Worm (Caenorhabditis elegans) whole organism, midembryonic: ENCODE data around the gene zipt-3.

ENCODE experiments used
- T22C8.4 ChIP-seq: fragments of 200-800 bp; sonication (Bioruptor generic); IDR thresholded peaks from 2 replicates; pipeline ENCODE4 v1.3.6; 2022; ENCODE audit warnings: missing genetic modification characterization, missing compliant biosample characterization
- cog-1 ChIP-seq: sonication (generic microtip); optimal IDR thresholded peaks from 2 replicates; lab custom pipeline; 2016; ENCODE audit warnings: missing genetic modification characterization, missing compliant biosample characterization
- flt-1 ChIP-seq: fragments of 200-800 bp; sonication (Bioruptor generic); IDR thresholded peaks from 2 replicates; pipeline ENCODE4 v1.3.6; 2022; ENCODE audit warnings: missing genetic modification characterization, missing compliant biosample characterization
- klf-2 ChIP-seq: fragments of 200-800 bp; sonication (Bioruptor generic); conservative IDR thresholded peaks from 2 replicates; pipeline ENCODE4 v1.3.6; 2022; ENCODE audit warnings: missing genetic modification reagents, missing genetic modification characterization, missing compliant biosample characterization
- med-1 ChIP-seq: sonication (generic microtip); optimal IDR thresholded peaks from 2 replicates; lab custom pipeline; 2017; ENCODE audit warnings: missing genetic modification characterization, mild to moderate bottlenecking, missing compliant biosample characterization, antibody characterized with exemption, missing genetic modification reagents; ENCODE audit not compliant: insufficient read depth
- ref-1 ChIP-seq: fragments of 200-800 bp; sonication (Bioruptor generic); conservative IDR thresholded peaks from 2 replicates; pipeline ENCODE4 v1.3.6; 2022; ENCODE audit warnings: missing genetic modification reagents, missing genetic modification characterization, missing compliant biosample characterization
- tab-1 ChIP-seq: fragments of 200-800 bp; sonication (Bioruptor generic); IDR thresholded peaks from 2 replicates; pipeline ENCODE4 v1.3.6; 2022; ENCODE audit warnings: missing genetic modification characterization, missing compliant biosample characterization
- ztf-29 ChIP-seq: fragments of 200-800 bp; sonication (Bioruptor generic); IDR thresholded peaks from 2 replicates; pipeline ENCODE4 v1.3.6; 2022; ENCODE audit warnings: missing genetic modification reagents, missing genetic modification characterization, missing compliant biosample characterization

DNA sequence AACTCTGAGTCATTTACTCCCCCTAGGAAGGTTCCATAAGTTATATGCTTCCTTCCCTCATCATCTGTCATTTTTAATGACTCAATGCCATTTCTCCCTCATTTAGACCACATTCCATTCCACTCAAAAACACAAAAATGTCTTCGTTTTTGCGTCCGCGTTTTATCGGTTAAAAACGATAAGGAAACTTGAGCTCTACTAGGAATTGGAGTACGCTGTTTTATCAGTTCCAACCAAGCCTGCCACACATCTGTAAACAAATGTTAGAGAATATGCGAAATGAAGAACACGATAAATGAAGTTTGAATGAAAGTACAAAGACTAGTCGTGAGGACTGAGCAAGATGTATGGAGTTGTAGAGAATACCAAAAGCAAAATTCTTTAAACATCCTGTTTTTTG, 30.5 kb downstream of the zipt-3 start:
- no peak for TF ChIP-seq flt-1 (GFP tag; lab: Robert Waterston, UW)
- no peak for TF ChIP-seq klf-2 (GFP tag; lab: Robert Waterston, UW)
- no peak for TF ChIP-seq T22C8.4 (GFP tag; lab: Robert Waterston, UW)
- no peak for TF ChIP-seq cog-1
- no peak for TF ChIP-seq ref-1 (GFP tag; lab: Robert Waterston, UW)
- no peak for TF ChIP-seq ztf-29
- TF ChIP-seq tab-1, result no peak
- TF ChIP-seq med-1 (GFP tag; lab: Kevin White, UChicago), result no peak
